Fruit fly (Drosophila melanogaster) whole organism, embryonic: ENCODE results near the gene CG33287.
A peak's percentile ranks its signal among the peaks of the same experiment; 100 is the strongest.

Experiments
- Antp ChIP-seq: fragments of 200-800 bp; sonication (Bioruptor generic); optimal IDR thresholded peaks from 3 replicates; lab custom pipeline; 2016; ENCODE audit warnings: missing biosample characterization, missing genetic modification characterization
- BtbVII ChIP-seq: fragments of 200-800 bp; sonication (Bioruptor generic); optimal IDR thresholded peaks from 3 replicates; lab custom pipeline; 2017; ENCODE audit warnings: missing biosample characterization, mild to moderate bottlenecking, missing genetic modification characterization
- CG11560 ChIP-seq: fragments of 200-800 bp; sonication (Bioruptor generic); IDR thresholded peaks from 3 replicates; pipeline ENCODE4 v1.3.6; 2022; ENCODE audit warnings: missing biosample characterization, missing genetic modification characterization
- CG12391 ChIP-seq: fragments of 200-800 bp; sonication (Bioruptor generic); optimal IDR thresholded peaks from 3 replicates; lab custom pipeline; 2018; ENCODE audit warnings: missing biosample characterization, mild to moderate bottlenecking, missing genetic modification characterization, moderate library complexity
- CG14860 ChIP-seq: fragments of 200-800 bp; sonication (Bioruptor generic); IDR thresholded peaks from 3 replicates; pipeline ENCODE4 v1.3.6; 2022; ENCODE audit warnings: missing biosample characterization, missing genetic modification characterization; ENCODE audit not compliant: partially characterized antibody
- CG17829 ChIP-seq: fragments of 200-800 bp; optimal IDR thresholded peaks from 2 replicates; lab custom pipeline; 2019; ENCODE audit warnings: missing biosample characterization, mild to moderate bottlenecking, missing genetic modification characterization, moderate library complexity
- CG18619 ChIP-seq: fragments of 200-800 bp; sonication (Bioruptor generic); optimal IDR thresholded peaks from 3 replicates; lab custom pipeline; 2017; ENCODE audit warnings: missing biosample characterization, mild to moderate bottlenecking, missing genetic modification characterization
- CG2199 ChIP-seq: fragments of 200-800 bp; sonication (Bioruptor generic); IDR thresholded peaks from 3 replicates; pipeline ENCODE4 v1.3.6; 2022; ENCODE audit warnings: missing biosample characterization, missing genetic modification characterization
- CG4424 ChIP-seq: fragments of 200-800 bp; sonication (Bioruptor generic); optimal IDR thresholded peaks from 3 replicates; lab custom pipeline; 2016; ENCODE audit warnings: missing biosample characterization, missing genetic modification characterization
- CG7357 ChIP-seq: fragments of 200-800 bp; sonication (Bioruptor generic); IDR thresholded peaks from 3 replicates; pipeline ENCODE4 v1.3.6; 2022; ENCODE audit warnings: missing biosample characterization, missing genetic modification characterization
- CG8359 ChIP-seq: fragments of 200-800 bp; sonication (Bioruptor generic); optimal IDR thresholded peaks from 2 replicates; lab custom pipeline; 2017; ENCODE audit warnings: missing biosample characterization, mild to moderate bottlenecking, missing genetic modification characterization, borderline replicate concordance
- HLH54F ChIP-seq: fragments of 200-800 bp; sonication (Bioruptor generic); optimal IDR thresholded peaks from 3 replicates; lab custom pipeline; 2016; ENCODE audit warnings: missing biosample characterization, missing genetic modification characterization
- Kr ChIP-seq: fragments of 200-800 bp; sonication (Bioruptor generic); optimal IDR thresholded peaks from 2 replicates; lab custom pipeline; 2017; ENCODE audit warnings: missing biosample characterization, mild to moderate bottlenecking, missing genetic modification characterization
- Spps ChIP-seq: fragments of 200-800 bp; sonication (Bioruptor generic); optimal IDR thresholded peaks from 2 replicates; lab custom pipeline; 2018; ENCODE audit warnings: missing biosample characterization, mild to moderate bottlenecking, missing genetic modification characterization
- amos ChIP-seq: fragments of 200-800 bp; sonication (Bioruptor generic); IDR thresholded peaks from 2 replicates; pipeline ENCODE4 v1.3.6; 2022; ENCODE audit warnings: missing biosample characterization, missing genetic modification characterization; ENCODE audit not compliant: partially characterized antibody
- ase ChIP-seq: fragments of 200-800 bp; sonication (Bioruptor generic); IDR thresholded peaks from 3 replicates; pipeline ENCODE4 v1.3.6; 2022; ENCODE audit warnings: missing biosample characterization, missing genetic modification characterization
- bigmax ChIP-seq: fragments of 200-800 bp; sonication (Bioruptor generic); optimal IDR thresholded peaks from 2 replicates; lab custom pipeline; 2018; ENCODE audit warnings: missing biosample characterization, mild to moderate bottlenecking, missing genetic modification characterization
- bsh ChIP-seq, 2 experiments: fragments of 200-800 bp; sonication (Bioruptor generic); optimal IDR thresholded peaks; 2 replicates each; lab custom pipeline; 2017 to 2018; ENCODE audit warnings: mild to moderate bottlenecking in 2 of 2, missing biosample characterization in 2 of 2, missing genetic modification characterization in 2 of 2, moderate library complexity in 1 of 2
- btn ChIP-seq: fragments of 200-800 bp; sonication (Bioruptor generic); optimal IDR thresholded peaks from 2 replicates; lab custom pipeline; 2016; ENCODE audit warnings: missing biosample characterization, missing genetic modification characterization
- cas ChIP-seq: fragments of 200-800 bp; sonication (Bioruptor generic); IDR thresholded peaks from 2 replicates; pipeline ENCODE4 v1.3.6; 2022; ENCODE audit warnings: missing biosample characterization, missing genetic modification characterization
- dan ChIP-seq: fragments of 200-800 bp; sonication (Bioruptor generic); IDR thresholded peaks from 2 replicates; pipeline ENCODE4 v1.3.6; 2022; ENCODE audit warnings: missing biosample characterization, missing genetic modification characterization
- emc ChIP-seq: fragments of 200-800 bp; sonication (Bioruptor generic); optimal IDR thresholded peaks from 2 replicates; lab custom pipeline; 2016; ENCODE audit warnings: missing biosample characterization, missing genetic modification characterization
- fd64A ChIP-seq: fragments of 200-800 bp; sonication (Bioruptor generic); optimal IDR thresholded peaks from 3 replicates; lab custom pipeline; 2018; ENCODE audit warnings: missing biosample characterization, mild to moderate bottlenecking, missing genetic modification characterization
- fd96Cb ChIP-seq: fragments of 200-800 bp; sonication (Bioruptor generic); optimal IDR thresholded peaks from 2 replicates; lab custom pipeline; 2018; ENCODE audit warnings: missing biosample characterization, mild to moderate bottlenecking, missing genetic modification characterization, moderate library complexity
- fru ChIP-seq: fragments of >200 bp; optimal IDR thresholded peaks from 2 replicates; lab custom pipeline; 2017
- fu2 ChIP-seq: fragments of 200-800 bp; sonication (Bioruptor generic); optimal IDR thresholded peaks from 2 replicates; lab custom pipeline; 2016; ENCODE audit warnings: missing biosample characterization, missing genetic modification characterization
- gt ChIP-seq: fragments of 200-800 bp; sonication (Bioruptor generic); IDR thresholded peaks from 2 replicates; pipeline ENCODE4 v1.3.6; 2022; ENCODE audit warnings: missing biosample characterization, missing genetic modification characterization
- ken ChIP-seq: fragments of 200-800 bp; sonication (Bioruptor generic); IDR thresholded peaks from 3 replicates; pipeline ENCODE4 v1.3.6; 2022; ENCODE audit warnings: missing biosample characterization, missing genetic modification characterization
- nau ChIP-seq: fragments of 200-800 bp; sonication (Bioruptor generic); optimal IDR thresholded peaks from 3 replicates; lab custom pipeline; 2017; ENCODE audit warnings: missing biosample characterization, mild to moderate bottlenecking, missing genetic modification characterization, missing genetic modification reagents
- nerfin-2 ChIP-seq: fragments of 200-800 bp; sonication (Bioruptor generic); IDR thresholded peaks from 2 replicates; pipeline ENCODE4 v1.3.6; 2022; ENCODE audit warnings: missing biosample characterization, missing genetic modification characterization; ENCODE audit not compliant: partially characterized antibody
- nom ChIP-seq: fragments of 200-800 bp; sonication (Bioruptor generic); optimal IDR thresholded peaks from 2 replicates; lab custom pipeline; 2017; ENCODE audit warnings: missing biosample characterization, missing genetic modification characterization, mild to moderate bottlenecking, moderate library complexity, missing genetic modification reagents
- oc ChIP-seq: fragments of 200-800 bp; sonication (Bioruptor generic); optimal IDR thresholded peaks from 2 replicates; lab custom pipeline; 2018; ENCODE audit warnings: missing biosample characterization, mild to moderate bottlenecking, missing genetic modification characterization, moderate library complexity
- ranshi ChIP-seq: fragments of 200-800 bp; sonication (Bioruptor generic); IDR thresholded peaks from 2 replicates; pipeline ENCODE4 v1.3.6; 2022; ENCODE audit warnings: missing biosample characterization, missing genetic modification characterization
- wek ChIP-seq: fragments of 200-800 bp; sonication (Bioruptor generic); optimal IDR thresholded peaks from 3 replicates; lab custom pipeline; 2018; ENCODE audit warnings: missing biosample characterization, mild to moderate bottlenecking, missing genetic modification characterization, moderate library complexity
- yki ChIP-seq: fragments of >200 bp; optimal IDR thresholded peaks from 3 replicates; lab custom pipeline; 2018

CG33287 gene

dm6 chr3L:20984414-20985208, 14.1 kb upstream of the CG33287 start:
- TF ChIP-seq CG11560 (tag; lab: Robert Waterston, UW) (no peak), Spps (tag; lab: Kevin White, UChicago) (no peak), CG8359 (peak; percentile 98), nom (GFP tag; lab: Kevin White, UChicago) (peak; percentile 38), fru (lab: Kevin White, UChicago) (no peak)

- no peak for TF ChIP-seq CG12391 (tag; lab: Kevin White, UChicago)
- no peak for TF ChIP-seq fu2 (GFP tag; lab: Kevin White, UChicago)
- no peak for TF ChIP-seq btn
- TF ChIP-seq CG14860 (GFP tag; lab: Robert Waterston, UW) = no peak
- no peak for TF ChIP-seq gt (GFP tag; lab: Robert Waterston, UW)
- TF ChIP-seq ranshi = no peak
- TF ChIP-seq bigmax (GFP tag; lab: Kevin White, UChicago) = no peak
- no peak for TF ChIP-seq CG2199 (GFP tag; lab: Robert Waterston, UW)
- no peak for TF ChIP-seq emc (GFP tag; lab: Kevin White, UChicago)
- TF ChIP-seq CG18619 = no peak
- TF ChIP-seq Kr (GFP tag; lab: Kevin White, UChicago) = no peak
- TF ChIP-seq ken (GFP tag; lab: Robert Waterston, UW) = no peak
- TF ChIP-seq CG7357 (GFP tag; lab: Robert Waterston, UW) = no peak
- TF ChIP-seq fd64A = no peak
- TF ChIP-seq ase (GFP tag; lab: Robert Waterston, UW) = no peak
- TF ChIP-seq CG4424 = no peak
- TF ChIP-seq HLH54F (GFP tag; lab: Kevin White, UChicago) = no peak
Observed at dm6 chr3L:20983309-20983708, 12.8 kb upstream of the CG33287 start.

- TF ChIP-seq bsh (GFP tag; optimal IDR thresholded peaks at IDR 0.05; lab: Kevin White, UChicago) = peak in 1 of 2 experiments; percentile 12
- no peak for TF ChIP-seq Antp (GFP tag; lab: Kevin White, UChicago)
- peak; percentile 82 for TF ChIP-seq oc
Observed at dm6 chr3L:20982544-20982943, 12.1 kb upstream of the CG33287 start.

dm6 chr3L:20981724-20982123, 11.3 kb upstream of the CG33287 start:
- TF ChIP-seq wek (GFP tag; lab: Kevin White, UChicago) = no peak

- TF ChIP-seq nerfin-2 (GFP tag; lab: Robert Waterston, UW) (no peak), BtbVII (GFP tag; lab: Kevin White, UChicago) (no peak), CG17829 (tag; lab: Kevin White, UChicago) (no peak), fd96Cb (tag; lab: Kevin White, UChicago) (no peak), nau (GFP tag; lab: Kevin White, UChicago) (no peak), amos (no peak), dan (GFP tag; lab: Robert Waterston, UW) (no peak), cas (GFP tag; lab: Robert Waterston, UW) (no peak), yki (no peak)
- TF ChIP-seq, all 482 proteins: peak for 0
Observed at dm6 chr3L:20980499-20980898, 10.0 kb upstream of the CG33287 start.
